Worm (Caenorhabditis elegans) whole organism, L2 larva: Measurements from ENCODE around the gene F30H5.5.

Experiments
- ZK546.5 ChIP-seq: sonication (generic microtip); optimal IDR thresholded peaks from 2 replicates; lab custom pipeline; 2017; ENCODE audit warnings: missing biosample characterization, missing genetic modification characterization
- aly-2 ChIP-seq: fragments of 150-350 bp; optimal IDR thresholded peaks from 2 replicates; lab custom pipeline; 2014; ENCODE audit warnings: missing biosample characterization, missing genetic modification characterization
- ama-1 ChIP-seq: fragments of 150-350 bp; optimal IDR thresholded peaks from 2 replicates; lab custom pipeline; 2018; ENCODE audit warnings: inconsistent platforms
- ceh-16 ChIP-seq: fragments of 150-350 bp; optimal IDR thresholded peaks from 2 replicates; lab custom pipeline; 2014; ENCODE audit warnings: missing biosample characterization, missing genetic modification characterization
- dmd-4 ChIP-seq: sonication (generic microtip); optimal IDR thresholded peaks from 2 replicates; lab custom pipeline; 2017; ENCODE audit warnings: missing biosample characterization, missing genetic modification characterization
- elt-3 ChIP-seq: sonication (generic microtip); optimal IDR thresholded peaks from 2 replicates; lab custom pipeline; 2017; ENCODE audit warnings: missing biosample characterization, missing genetic modification characterization
- lin-39 ChIP-seq: fragments of 150-350 bp; optimal IDR thresholded peaks from 2 replicates; lab custom pipeline; 2014; ENCODE audit warnings: missing biosample characterization, missing genetic modification reagents, missing genetic modification characterization
- nhr-77 ChIP-seq: fragments of 150-350 bp; optimal IDR thresholded peaks from 2 replicates; lab custom pipeline; 2014; ENCODE audit warnings: missing biosample characterization, missing genetic modification characterization
- skn-1 ChIP-seq: sonication (generic microtip); optimal IDR thresholded peaks from 2 replicates; lab custom pipeline; 2017; ENCODE audit warnings: missing biosample characterization, missing genetic modification characterization
- unc-62 ChIP-seq: fragments of 150-350 bp; optimal IDR thresholded peaks from 2 replicates; lab custom pipeline; 2014; ENCODE audit warnings: missing biosample characterization, missing genetic modification reagents, missing genetic modification characterization
- ztf-11 ChIP-seq: sonication (generic microtip); optimal IDR thresholded peaks from 2 replicates; lab custom pipeline; 2017; ENCODE audit warnings: missing biosample characterization, missing genetic modification characterization
- ztf-4 ChIP-seq: fragments of 150-350 bp; optimal IDR thresholded peaks from 2 replicates; lab custom pipeline; 2014; ENCODE audit warnings: missing biosample characterization, missing genetic modification characterization

ce11 chrIII:471644-472401 lies 16.7 kb upstream of the F30H5.5 start, which contains the start of the genes magu-1 and nemp-1:
- TF ChIP-seq aly-2 (tag; lab: Kevin White, UChicago) (no peak), ztf-4 (no peak), dmd-4 (no peak), nhr-77 (no peak), skn-1 (tag; lab: Kevin White, UChicago) (no peak), ztf-11 (no peak), ceh-16 (tag; lab: Kevin White, UChicago) (no peak), elt-3 (tag; lab: Kevin White, UChicago) (no peak), ama-1 (lab: Kevin White, UChicago) (no peak), ZK546.5 (no peak), lin-39 (tag; lab: Kevin White, UChicago) (no peak), unc-62 (no peak)
